Worm (Caenorhabditis elegans) whole organism, early embryonic: Measurements from ENCODE around the gene B0554.4.

ENCODE experiments used
- ama-1 ChIP-seq: fragments of 150-350 bp; optimal IDR thresholded peaks from 2 replicates; lab custom pipeline; 2014
- flt-1 ChIP-seq: fragments of 200-800 bp; sonication (Bioruptor generic); IDR thresholded peaks from 2 replicates; pipeline ENCODE4 v1.3.6; 2022; ENCODE audit warnings: missing genetic modification characterization, missing compliant biosample characterization
- hmg-4 ChIP-seq: fragments of 200-800 bp; sonication (Bioruptor generic); optimal IDR thresholded peaks from 2 replicates; lab custom pipeline; 2018; ENCODE audit warnings: mild to moderate bottlenecking, missing genetic modification characterization, missing compliant biosample characterization
- sea-1 ChIP-seq: fragments of 200-800 bp; sonication (Bioruptor generic); conservative IDR thresholded peaks from 2 replicates; pipeline ENCODE4 v1.3.6; 2022; ENCODE audit warnings: missing genetic modification characterization, missing compliant biosample characterization
- tbx-11 ChIP-seq: fragments of 200-800 bp; sonication (Bioruptor generic); IDR thresholded peaks from 2 replicates; pipeline ENCODE4 v1.3.6; 2022; ENCODE audit warnings: missing genetic modification characterization, missing compliant biosample characterization

- no peak for TF ChIP-seq tbx-11 (GFP tag; lab: Robert Waterston, UW)
- TF ChIP-seq sea-1 = no peak
- no peak for TF ChIP-seq ama-1 (lab: Kevin White, UChicago)
- no peak for TF ChIP-seq flt-1 (GFP tag; lab: Robert Waterston, UW)
- no peak for TF ChIP-seq hmg-4 (GFP tag; lab: Kevin White, UChicago)
Measured at ce11 chrV:380186-380585, 48.8 kb upstream of the B0554.4 start, which contains the start of gene mltn-8.
